Worm (Caenorhabditis elegans) whole organism, L4 larva: ENCODE data around the gene ife-2.

Experiments used
- D1046.2 ChIP-seq: fragments of 200-800 bp; sonication (Bioruptor generic); IDR thresholded peaks from 2 replicates; pipeline ENCODE4 v1.3.6; 2022; ENCODE audit warnings: missing genetic modification characterization, missing compliant biosample characterization
- F37D6.2 ChIP-seq: sonication (generic microtip); optimal IDR thresholded peaks from 2 replicates; lab custom pipeline; 2016; ENCODE audit warnings: mild to moderate bottlenecking, missing genetic modification characterization, missing compliant biosample characterization
- F49E8.2 ChIP-seq: sonication (generic microtip); optimal IDR thresholded peaks from 2 replicates; lab custom pipeline; 2016; ENCODE audit warnings: missing compliant biosample characterization, mild to moderate bottlenecking, missing genetic modification characterization, borderline replicate concordance
- R02D3.7 ChIP-seq: fragments of 150-350 bp; sonication (generic microtip); optimal IDR thresholded peaks from 3 replicates; lab custom pipeline; 2014; ENCODE audit warnings: missing biosample characterization, missing genetic modification characterization
- T26A8.4 ChIP-seq: fragments of 200-800 bp; sonication (Bioruptor generic); IDR thresholded peaks from 2 replicates; pipeline ENCODE4 v1.3.6; 2022; ENCODE audit warnings: missing genetic modification characterization, missing compliant biosample characterization
- Y105C5A.15 ChIP-seq: fragments of 200-800 bp; sonication (Bioruptor generic); IDR thresholded peaks from 2 replicates; pipeline ENCODE4 v1.3.6; 2022; ENCODE audit warnings: missing genetic modification characterization, missing compliant biosample characterization
- Y48G9A.11 ChIP-seq: fragments of 200-800 bp; sonication (Bioruptor generic); IDR thresholded peaks from 2 replicates; pipeline ENCODE4 v1.3.6; 2022; ENCODE audit warnings: missing genetic modification reagents, missing genetic modification characterization, missing compliant biosample characterization
- aha-1 ChIP-seq: fragments of 150-350 bp; peaks from one replicate; lab custom pipeline; 2014; ENCODE audit warnings: missing biosample characterization, missing genetic modification characterization
- aly-2 ChIP-seq: sonication (generic microtip); optimal IDR thresholded peaks from 2 replicates; lab custom pipeline; 2018; ENCODE audit warnings: missing biosample characterization, missing genetic modification characterization
- ama-1 ChIP-seq: fragments of 150-350 bp; optimal IDR thresholded peaks from 2 replicates; lab custom pipeline; 2014; ENCODE audit warnings: inconsistent platforms, mixed read lengths
- ceh-20 ChIP-seq: fragments of 200-800 bp; sonication (Bioruptor generic); IDR thresholded peaks from 2 replicates; pipeline ENCODE4 v1.3.6; 2022; ENCODE audit warnings: missing genetic modification reagents, missing genetic modification characterization, missing compliant biosample characterization
- ceh-44 ChIP-seq: fragments of 200-800 bp; sonication (Bioruptor generic); IDR thresholded peaks from 2 replicates; pipeline ENCODE4 v1.3.6; 2022; ENCODE audit warnings: missing genetic modification reagents, missing genetic modification characterization, missing compliant biosample characterization
- ces-1 ChIP-seq: fragments of 150-350 bp; sonication (generic microtip); optimal IDR thresholded peaks from 4 replicates; lab custom pipeline; 2014; ENCODE audit warnings: missing biosample characterization, missing genetic modification reagents, missing genetic modification characterization
- ctbp-1 ChIP-seq: fragments of 200-800 bp; sonication (Bioruptor generic); IDR thresholded peaks from 2 replicates; pipeline ENCODE4 v1.3.6; 2022; ENCODE audit warnings: missing genetic modification reagents, missing genetic modification characterization, missing compliant biosample characterization
- daf-16 ChIP-seq, 3 experiments: sonication (generic microtip); optimal IDR thresholded peaks; 2 replicates each; lab custom pipeline; 2016 to 2017; ENCODE audit warnings: missing genetic modification characterization in 3 of 3, missing genetic modification reagents in 3 of 3, mild to moderate bottlenecking in 2 of 3, missing compliant biosample characterization in 2 of 3, missing biosample characterization in 1 of 3, moderate library complexity in 1 of 3
- daf-19 ChIP-seq: fragments of 200-800 bp; sonication (Bioruptor generic); conservative IDR thresholded peaks from 2 replicates; pipeline ENCODE4 v1.3.6; 2022; ENCODE audit warnings: missing genetic modification characterization, missing compliant biosample characterization
- daf-8 ChIP-seq: fragments of 200-800 bp; sonication (Bioruptor generic); IDR thresholded peaks from 2 replicates; pipeline ENCODE4 v1.3.6; 2022; ENCODE audit warnings: missing genetic modification characterization, missing compliant biosample characterization
- dmd-9 ChIP-seq: fragments of 200-800 bp; sonication (Bioruptor generic); IDR thresholded peaks from 2 replicates; pipeline ENCODE4 v1.3.6; 2022; ENCODE audit warnings: missing genetic modification reagents, missing genetic modification characterization, missing compliant biosample characterization
- dpl-1 ChIP-seq: fragments of 150-350 bp; optimal IDR thresholded peaks from 2 replicates; lab custom pipeline; 2014; ENCODE audit warnings: missing biosample characterization, missing genetic modification reagents, missing genetic modification characterization
- duxl-1 ChIP-seq: sonication (generic microtip); optimal IDR thresholded peaks from 2 replicates; lab custom pipeline; 2016; ENCODE audit warnings: mild to moderate bottlenecking, missing genetic modification characterization, moderate library complexity, missing compliant biosample characterization; ENCODE audit not compliant: poor library complexity
- dve-1 ChIP-seq: sonication (generic microtip); optimal IDR thresholded peaks from 2 replicates; lab custom pipeline; 2017; ENCODE audit warnings: antibody characterized with exemption, mild to moderate bottlenecking, missing genetic modification characterization, missing compliant biosample characterization; ENCODE audit not compliant: insufficient read depth
- fkh-10 ChIP-seq: fragments of 150-350 bp; optimal IDR thresholded peaks from 2 replicates; lab custom pipeline; 2014; ENCODE audit warnings: missing biosample characterization, missing genetic modification reagents, missing genetic modification characterization
- fos-1 ChIP-seq: fragments of 150-350 bp; optimal IDR thresholded peaks from 2 replicates; lab custom pipeline; 2014; ENCODE audit warnings: missing biosample characterization, missing genetic modification characterization
- hmg-1.1 ChIP-seq: fragments of 200-800 bp; sonication (Bioruptor generic); IDR thresholded peaks from 2 replicates; pipeline ENCODE4 v1.3.6; 2022; ENCODE audit warnings: missing genetic modification reagents, missing genetic modification characterization, missing compliant biosample characterization
- jun-1 ChIP-seq: fragments of 150-350 bp; optimal IDR thresholded peaks from 2 replicates; lab custom pipeline; 2014; ENCODE audit warnings: missing biosample characterization, missing genetic modification reagents, missing genetic modification characterization
- lin-15B ChIP-seq: fragments of 150-350 bp; sonication (generic microtip); optimal IDR thresholded peaks from 3 replicates; lab custom pipeline; 2014; ENCODE audit warnings: missing biosample characterization, missing genetic modification characterization
- lin-29 ChIP-seq: fragments of 200-800 bp; sonication (Bioruptor generic); IDR thresholded peaks from 2 replicates; pipeline ENCODE4 v1.3.6; 2022; ENCODE audit warnings: missing genetic modification reagents, missing genetic modification characterization, missing compliant biosample characterization
- madf-9 ChIP-seq: fragments of 200-800 bp; sonication (Bioruptor generic); conservative IDR thresholded peaks from 2 replicates; pipeline ENCODE4 v1.3.6; 2022; ENCODE audit warnings: missing genetic modification reagents, missing genetic modification characterization, missing compliant biosample characterization
- mdl-1 ChIP-seq, 2 experiments: fragments of 150-350 bp in 1 of 2; sonication (generic microtip) in 1 of 2; optimal IDR thresholded peaks; 2 replicates each; lab custom pipeline; 2014 to 2017; ENCODE audit warnings: missing biosample characterization in 2 of 2, missing genetic modification characterization in 2 of 2
- mdt-29 ChIP-seq: fragments of 200-800 bp; sonication (Bioruptor generic); IDR thresholded peaks from 2 replicates; pipeline ENCODE4 v1.3.6; 2022; ENCODE audit warnings: missing genetic modification reagents, missing genetic modification characterization, missing compliant biosample characterization
- mxl-2 ChIP-seq: fragments of 200-800 bp; sonication (Bioruptor generic); conservative IDR thresholded peaks from 2 replicates; pipeline ENCODE4 v1.3.6; 2022; ENCODE audit warnings: missing genetic modification reagents, missing genetic modification characterization, missing compliant biosample characterization
- mxl-3 ChIP-seq: fragments of 200-800 bp; sonication (Bioruptor generic); optimal IDR thresholded peaks from 2 replicates; lab custom pipeline; 2018; ENCODE audit warnings: mild to moderate bottlenecking, missing genetic modification characterization, missing compliant biosample characterization
- nhr-237 ChIP-seq: sonication (generic microtip); optimal IDR thresholded peaks from 2 replicates; lab custom pipeline; 2017; ENCODE audit warnings: missing biosample characterization, missing genetic modification characterization
- nhr-25 ChIP-seq: sonication (generic microtip); optimal IDR thresholded peaks from 2 replicates; lab custom pipeline; 2017; ENCODE audit warnings: missing genetic modification characterization, mild to moderate bottlenecking, missing compliant biosample characterization, antibody characterized with exemption, moderate library complexity, borderline replicate concordance; ENCODE audit not compliant: insufficient read depth
- nhr-48 ChIP-seq: sonication (generic microtip); optimal IDR thresholded peaks from 2 replicates; lab custom pipeline; 2016; ENCODE audit warnings: mild to moderate bottlenecking, missing genetic modification characterization, missing compliant biosample characterization
- nhr-77 ChIP-seq: fragments of 150-350 bp; optimal IDR thresholded peaks from 2 replicates; lab custom pipeline; 2014; ENCODE audit warnings: missing biosample characterization, missing genetic modification characterization
- pqm-1 ChIP-seq: sonication (generic microtip); optimal IDR thresholded peaks from 2 replicates; lab custom pipeline; 2017; ENCODE audit warnings: missing biosample characterization, missing genetic modification characterization
- saeg-2 ChIP-seq: fragments of 200-800 bp; sonication (Bioruptor generic); IDR thresholded peaks from 2 replicates; pipeline ENCODE4 v1.3.6; 2022; ENCODE audit warnings: missing genetic modification reagents, missing genetic modification characterization, missing compliant biosample characterization
- sdz-12 ChIP-seq: fragments of 200-800 bp; sonication (Bioruptor generic); optimal IDR thresholded peaks from 2 replicates; lab custom pipeline; 2018; ENCODE audit warnings: mild to moderate bottlenecking, missing genetic modification characterization, missing compliant biosample characterization
- spr-3 ChIP-seq: fragments of 200-800 bp; sonication (Bioruptor generic); optimal IDR thresholded peaks from 2 replicates; lab custom pipeline; 2018; ENCODE audit warnings: mild to moderate bottlenecking, missing genetic modification characterization, missing compliant biosample characterization
- unc-130 ChIP-seq: sonication (generic microtip); optimal IDR thresholded peaks from 2 replicates; lab custom pipeline; 2016; ENCODE audit warnings: missing genetic modification reagents, missing genetic modification characterization, missing compliant biosample characterization
- zfp-2 ChIP-seq: sonication (generic microtip); optimal IDR thresholded peaks from 2 replicates; lab custom pipeline; 2016; ENCODE audit warnings: mild to moderate bottlenecking, missing genetic modification characterization, missing compliant biosample characterization
- zip-11 ChIP-seq: fragments of 200-800 bp; sonication (Bioruptor generic); IDR thresholded peaks from 2 replicates; pipeline ENCODE4 v1.3.6; 2022; ENCODE audit warnings: missing genetic modification characterization, missing compliant biosample characterization
- ztf-11 ChIP-seq: fragments of 150-350 bp; optimal IDR thresholded peaks from 2 replicates; lab custom pipeline; 2014; ENCODE audit warnings: missing biosample characterization, missing genetic modification characterization
- ztf-7 ChIP-seq: fragments of 150-350 bp; optimal IDR thresholded peaks from 2 replicates; lab custom pipeline; 2014; ENCODE audit warnings: missing biosample characterization, missing genetic modification characterization

The ife-2 gene

DNA sequence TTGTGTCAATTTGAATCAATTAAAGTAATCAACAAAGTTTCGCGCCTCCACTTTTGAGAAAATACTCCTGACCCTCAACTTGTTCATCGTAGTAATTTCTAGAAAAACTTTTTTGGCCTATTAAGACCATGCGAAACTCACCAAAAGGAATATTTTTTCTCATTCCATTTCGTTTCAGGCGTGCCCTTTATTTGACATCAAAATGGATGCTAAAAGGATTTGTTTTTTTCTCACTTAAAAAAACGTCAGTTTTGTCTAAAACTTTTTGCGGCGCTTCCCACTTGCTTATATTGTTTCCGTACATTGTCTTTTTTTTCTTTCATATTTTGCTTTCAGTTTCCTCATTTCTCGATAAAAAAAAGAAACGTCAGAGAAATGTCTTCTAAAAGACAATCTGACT, 22.0 kb downstream of the ife-2 start, which contains the start of gene C04E7.5:
C04E7.5 (plus strand) TSS at position 301 of the 400 bp plus-strand sequence.
- TF ChIP-seq sdz-12 (no peak), nhr-237 (tag; lab: Kevin White, UChicago) (no peak), duxl-1 (tag; lab: Kevin White, UChicago) (no peak), daf-19 (no peak), ceh-44 (GFP tag; lab: Robert Waterston, UW) (no peak), jun-1 (tag; lab: Kevin White, UChicago) (no peak), Y105C5A.15 (GFP tag; lab: Robert Waterston, UW) (no peak), hmg-1.1 (GFP tag; lab: Robert Waterston, UW) (no peak), fkh-10 (GFP tag; lab: Kevin White, UChicago) (no peak), dmd-9 (GFP tag; lab: Robert Waterston, UW) (no peak), mdt-29 (no peak), madf-9 (GFP tag; lab: Robert Waterston, UW) (no peak)

DNA sequence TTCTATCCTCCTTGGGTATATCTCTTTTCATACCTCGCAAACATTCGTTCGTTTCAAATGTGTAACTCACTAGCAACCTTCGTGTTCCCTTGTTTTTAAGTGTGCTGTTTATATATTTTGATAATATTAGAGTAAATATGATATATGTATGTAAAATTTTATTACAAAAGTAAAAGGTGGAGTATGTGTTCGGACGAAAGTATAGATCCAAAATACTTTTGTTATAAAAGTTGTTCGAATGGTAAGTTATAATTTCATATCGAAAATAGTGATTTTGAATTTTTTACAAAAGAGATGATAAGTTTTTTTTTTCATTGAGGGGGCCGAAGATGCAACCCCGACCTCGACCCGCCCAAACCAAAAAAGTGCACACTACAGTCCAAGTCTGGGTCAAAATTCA, 24.7 kb downstream of the ife-2 start, which contains the start of gene C04E7.1:
C04E7.1 (plus strand) TSS at position 301 of the 400 bp plus-strand sequence.
- TF ChIP-seq dve-1 (tag; lab: Kevin White, UChicago) (no peak), F37D6.2 (tag; lab: Kevin White, UChicago) (no peak), nhr-77 (tag; lab: Kevin White, UChicago) (no peak), sdz-12 (no peak), zfp-2 (tag; lab: Kevin White, UChicago) (no peak), daf-8 (GFP tag; lab: Robert Waterston, UW) (no peak), mdt-29 (no peak), pqm-1 (tag; lab: Kevin White, UChicago) (no peak), lin-15B (tag; lab: Kevin White, UChicago) (no peak), fos-1 (tag; lab: Kevin White, UChicago) (no peak), aha-1 (no peak), ama-1 (lab: Kevin White, UChicago) (no peak), spr-3 (GFP tag; lab: Kevin White, UChicago) (no peak), R02D3.7 (tag; lab: Kevin White, UChicago) (no peak), ceh-20 (GFP tag; lab: Robert Waterston, UW) (no peak)

DNA sequence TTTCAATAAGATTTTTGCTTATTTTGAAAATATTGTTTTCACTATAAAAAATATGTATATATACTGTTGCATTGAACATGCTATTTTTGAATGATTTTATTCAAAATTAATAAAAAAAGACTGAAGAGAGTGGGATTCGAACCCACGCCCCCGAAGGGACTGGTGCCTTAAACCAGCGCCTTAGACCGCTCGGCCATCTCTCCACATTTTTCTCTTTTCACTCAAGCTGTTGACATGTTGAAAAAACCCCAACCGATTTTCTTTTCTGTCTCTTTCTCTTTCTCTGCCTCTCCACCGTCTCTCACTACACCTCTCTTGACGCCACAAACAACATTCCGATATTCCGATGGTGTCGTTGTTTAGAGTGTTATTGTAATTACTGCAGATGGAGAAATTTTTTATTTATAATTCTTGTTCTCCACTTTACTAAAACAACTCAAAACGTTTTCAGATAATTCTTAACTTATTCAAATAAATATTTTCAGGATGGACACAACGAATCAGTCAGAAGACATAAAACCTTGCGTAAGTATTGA, 29.3 kb downstream of the ife-2 start, which contains the start of gene sor-3:
sor-3 (plus strand) TSS at position 486 of the 536 bp plus-strand sequence.
- peak in 1 of 2 experiments; percentile 73 for TF ChIP-seq mdl-1 (tag; optimal IDR thresholded peaks at IDR 0.05; lab: Kevin White, UChicago)
- peak; percentile 76 for TF ChIP-seq mxl-2 (GFP tag; lab: Robert Waterston, UW)
- TF ChIP-seq mxl-3 = peak; percentile 44
- TF ChIP-seq jun-1 (tag; lab: Kevin White, UChicago) = peak; percentile 42
- peak; percentile 76; the same call in 1 of the 2 replicates for TF ChIP-seq Y105C5A.15 (GFP tag; lab: Robert Waterston, UW)
- TF ChIP-seq aha-1 = peak; percentile 93
- TF ChIP-seq ceh-20 (GFP tag; lab: Robert Waterston, UW) = peak; percentile 74
- peak; percentile 67 to 94 for TF ChIP-seq daf-16 (GFP tag; optimal IDR thresholded peaks at IDR 0.05; lab: Kevin White, UChicago)
- TF ChIP-seq daf-16 (tag; optimal IDR thresholded peaks at IDR 0.05; lab: Kevin White, UChicago) = peak; percentile 43
- 0 out of 2 replicates have a peak, but pooled peaks have one; percentile 9 for TF ChIP-seq mdt-29
- TF ChIP-seq aly-2 (tag; lab: Kevin White, UChicago) = no peak
- TF ChIP-seq lin-29 (GFP tag; lab: Robert Waterston, UW) = peak; percentile 62
- TF ChIP-seq T26A8.4 (GFP tag; lab: Robert Waterston, UW) = peak; percentile 86
- no peak for TF ChIP-seq daf-19
- peak; percentile 88 for TF ChIP-seq D1046.2
- TF ChIP-seq pqm-1 (tag; lab: Kevin White, UChicago) = no peak
- TF ChIP-seq zip-11 = peak; percentile 74; the same call in 1 of the 2 replicates
- peak; percentile 43 for TF ChIP-seq ces-1
- TF ChIP-seq ztf-11 (tag; lab: Kevin White, UChicago) = no peak
- peak; percentile 97 for TF ChIP-seq hmg-1.1 (GFP tag; lab: Robert Waterston, UW)
- peak; percentile 71 for TF ChIP-seq ztf-7 (tag; lab: Kevin White, UChicago)
- peak; percentile 29 for TF ChIP-seq F49E8.2 (tag; lab: Kevin White, UChicago)
- peak; percentile 58 for TF ChIP-seq Y48G9A.11
- peak; percentile 85 for TF ChIP-seq duxl-1 (tag; lab: Kevin White, UChicago)
- peak; percentile 65 for TF ChIP-seq nhr-48 (tag; lab: Kevin White, UChicago)
- TF ChIP-seq nhr-25 = peak; percentile 66
- TF ChIP-seq R02D3.7 (tag; lab: Kevin White, UChicago) = no peak
- peak; percentile 35 for TF ChIP-seq dpl-1 (GFP tag; lab: Kevin White, UChicago)
- peak; percentile 64; the same call in 1 of the 2 replicates for TF ChIP-seq saeg-2 (GFP tag; lab: Robert Waterston, UW)
- TF ChIP-seq unc-130 (GFP tag; lab: Kevin White, UChicago) = peak; percentile 54
- TF ChIP-seq ctbp-1 (GFP tag; lab: Robert Waterston, UW) = peak; percentile 83
